Worm (Caenorhabditis elegans): ENCODE measurements around the gene comt-5.

Gene comt-5

DNA sequence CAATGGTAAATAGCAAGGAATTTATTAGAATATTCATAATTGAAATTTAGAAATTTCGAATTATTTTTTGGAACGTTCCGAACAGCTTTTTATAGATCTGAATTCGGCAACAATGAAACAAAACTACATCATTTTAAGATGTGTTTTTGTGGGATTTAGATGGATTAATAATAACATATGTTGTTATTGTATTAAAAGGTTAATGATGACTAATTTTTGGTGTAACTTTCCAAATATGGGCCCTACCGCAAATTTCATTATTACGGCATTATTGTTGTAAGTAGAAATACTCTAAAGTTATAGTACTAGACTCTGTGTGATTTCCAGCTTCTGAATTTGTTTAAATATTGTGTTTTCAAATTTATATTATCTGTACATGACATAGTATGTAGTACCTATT, 39.6 kb downstream of the comt-5 start, which contains the start of gene F59A7.11:
F59A7.11 (minus strand) TSS at position 101 of the 400 bp plus-strand sequence.
- TF ChIP-seq dmd-4 (tag; optimal IDR thresholded peaks at IDR 0.05), result no peak
- no peak for TF ChIP-seq mbf-1 (tag; optimal IDR thresholded peaks at IDR 0.05)
- no peak for TF ChIP-seq lsy-2 (tag; optimal IDR thresholded peaks at IDR 0.05)
- no peak for TF ChIP-seq nhr-10 (tag; optimal IDR thresholded peaks at IDR 0.05)
- TF ChIP-seq ZK546.5 (tag; optimal IDR thresholded peaks at IDR 0.05), result no peak
- no peak for TF ChIP-seq unc-39 (tag; optimal IDR thresholded peaks at IDR 0.05)
- no peak for TF ChIP-seq sem-4 (tag; optimal IDR thresholded peaks at IDR 0.05)
- TF ChIP-seq nhr-77 (tag; optimal IDR thresholded peaks at IDR 0.05), result no peak
- no peak for TF ChIP-seq blmp-1 (tag; optimal IDR thresholded peaks at IDR 0.05; ENCODE audit: insufficient read depth)
- no peak for TF ChIP-seq nhr-237 (tag; optimal IDR thresholded peaks at IDR 0.05)

DNA sequence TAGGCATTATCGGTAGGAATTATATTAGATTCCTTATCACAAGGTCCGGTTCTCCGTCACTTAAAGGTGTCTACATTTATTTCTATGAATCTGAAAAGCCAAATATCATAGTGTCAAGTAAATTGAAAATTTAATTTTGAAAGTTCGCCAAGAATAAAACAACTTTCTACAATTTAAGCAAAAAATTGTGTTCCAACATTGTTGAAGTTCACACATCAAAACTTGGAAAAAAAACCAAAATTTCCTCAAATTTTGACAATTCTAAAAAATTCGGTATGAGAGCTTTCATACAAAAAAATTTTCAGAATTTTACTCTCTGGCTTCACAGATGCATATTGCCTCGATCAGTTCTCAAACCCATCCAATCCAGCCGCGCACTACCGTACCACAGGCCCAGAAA, 41.6 kb downstream of the comt-5 start, which contains the start of gene F59A7.7:
F59A7.7 (plus strand) TSS at position 301 of the 400 bp plus-strand sequence.
- TF ChIP-seq sma-3 (GFP tag; optimal IDR thresholded peaks at IDR 0.05) (no peak), mbf-1 (tag; optimal IDR thresholded peaks at IDR 0.05) (no peak), R02D3.7 (tag; optimal IDR thresholded peaks at IDR 0.05) (no peak), nhr-6 (tag; optimal IDR thresholded peaks at IDR 0.05) (no peak), lin-13 (GFP tag; optimal IDR thresholded peaks at IDR 0.05) (no peak), ceh-16 (tag; optimal IDR thresholded peaks at IDR 0.05) (no peak)

DNA sequence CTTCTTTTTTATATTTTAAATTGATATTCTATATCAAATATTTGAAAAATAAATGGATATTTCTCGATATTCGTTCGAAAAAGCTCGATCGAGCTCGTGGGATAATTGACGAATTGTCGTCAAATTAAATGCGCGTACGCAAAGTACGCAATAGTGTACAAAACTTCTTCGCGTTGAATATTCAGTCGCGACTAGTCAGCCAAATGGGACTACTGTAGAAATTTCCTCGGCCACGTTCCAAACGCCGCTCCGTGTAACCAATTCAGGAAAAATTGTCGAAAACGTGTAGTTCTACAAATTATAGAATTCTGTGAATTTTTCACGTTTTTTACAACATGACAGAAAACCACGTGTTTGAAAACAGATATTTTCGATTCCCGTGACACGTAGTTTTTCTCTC, 45.0 kb downstream of the comt-5 start:
- TF ChIP-seq crh-2 (tag; optimal IDR thresholded peaks at IDR 0.05) (peak; percentile 1), nhr-77 (tag; optimal IDR thresholded peaks at IDR 0.05) (no peak), nhr-237 (tag; optimal IDR thresholded peaks at IDR 0.05) (no peak), gmeb-1 (tag; optimal IDR thresholded peaks at IDR 0.05) (peak; percentile 42), sma-3 (GFP tag; optimal IDR thresholded peaks at IDR 0.05) (peak; percentile 68), sem-4 (tag; optimal IDR thresholded peaks at IDR 0.05) (no peak), lsy-2 (tag; optimal IDR thresholded peaks at IDR 0.05) (peak; percentile 73 to 96), nhr-21 (tag; optimal IDR thresholded peaks at IDR 0.05) (peak; percentile 15), nhr-129 (tag; optimal IDR thresholded peaks at IDR 0.05) (peak; percentile 66), mab-5 (tag; optimal IDR thresholded peaks at IDR 0.05) (no peak), C34F6.9 (tag; optimal IDR thresholded peaks at IDR 0.05) (peak; percentile 9), unc-55 (GFP tag; optimal IDR thresholded peaks at IDR 0.05) (peak; percentile 75), sma-9 (GFP tag; optimal IDR thresholded peaks at IDR 0.05) (peak; percentile 33), sma-9 (tag; optimal IDR thresholded peaks at IDR 0.05) (no peak), aly-2 (tag; optimal IDR thresholded peaks at IDR 0.05) (no peak)

ce11 chrV:2004659-2005058, 48.8 kb downstream of the comt-5 start, which contains the start of gene cysl-4:
Gene cysl-4 (plus strand): TSS chrV:2004959.
- TF ChIP-seq lin-13 (GFP tag; optimal IDR thresholded peaks at IDR 0.05) (no peak), F13H6.1 (tag; optimal IDR thresholded peaks at IDR 0.05) (no peak)

- TF ChIP-seq nhr-129 (tag; optimal IDR thresholded peaks at IDR 0.05) (no peak), ztf-1 (GFP tag; conservative IDR thresholded peaks at IDR 0.05) (no peak), elt-1 (tag; optimal IDR thresholded peaks at IDR 0.05) (no peak)
Measured at ce11 chrV:2004229-2004628, 49.2 kb downstream of the comt-5 start, which contains the start of gene clec-206. Gene clec-206 (minus strand): TSS chrV:2004329.
